Fruit fly (Drosophila melanogaster) whole organism, embryonic: ENCODE measurements around the gene CG15196.

Experiments
- Abd-B ChIP-seq: fragments of 200-800 bp; sonication (Bioruptor generic); optimal IDR thresholded peaks from 2 replicates; lab custom pipeline; 2018; ENCODE audit warnings: missing biosample characterization, mild to moderate bottlenecking, missing genetic modification characterization, moderate library complexity
- Aef1 ChIP-seq: fragments of 200-800 bp; sonication (Bioruptor generic); IDR thresholded peaks from 3 replicates; pipeline ENCODE4 v1.3.6; 2022; ENCODE audit warnings: missing biosample characterization, missing genetic modification characterization
- Atf6 ChIP-seq: fragments of 200-800 bp; sonication (Bioruptor generic); IDR thresholded peaks from 2 replicates; pipeline ENCODE4 v1.3.6; 2022; ENCODE audit warnings: missing biosample characterization, missing genetic modification characterization
- CG10959 ChIP-seq: fragments of 200-800 bp; sonication (Bioruptor generic); IDR thresholded peaks from 2 replicates; pipeline ENCODE4 v1.3.6; 2022; ENCODE audit warnings: missing biosample characterization, missing genetic modification characterization
- CG11085 ChIP-seq: fragments of 200-800 bp; sonication (Bioruptor generic); IDR thresholded peaks from 2 replicates; pipeline ENCODE4 v1.3.6; 2022; ENCODE audit warnings: missing biosample characterization, missing genetic modification characterization
- CG11696 ChIP-seq: fragments of 200-800 bp; sonication (Bioruptor generic); IDR thresholded peaks from 2 replicates; pipeline ENCODE4 v1.3.6; 2022; ENCODE audit warnings: missing biosample characterization, missing genetic modification characterization
- CG14014 ChIP-seq: fragments of 200-800 bp; sonication (Bioruptor generic); IDR thresholded peaks from 2 replicates; pipeline ENCODE4 v1.3.6; 2022; ENCODE audit warnings: missing biosample characterization, missing genetic modification characterization
- CG14710 ChIP-seq: fragments of 200-800 bp; sonication (Bioruptor generic); optimal IDR thresholded peaks from 3 replicates; lab custom pipeline; 2019; ENCODE audit warnings: missing biosample characterization, mild to moderate bottlenecking, missing genetic modification characterization, moderate library complexity
- CG15601 ChIP-seq: fragments of 200-800 bp; sonication (Bioruptor generic); optimal IDR thresholded peaks from 3 replicates; lab custom pipeline; 2019; ENCODE audit warnings: missing biosample characterization, mild to moderate bottlenecking, missing genetic modification characterization, moderate library complexity
- CG1603 ChIP-seq: fragments of 200-800 bp; sonication (Bioruptor generic); optimal IDR thresholded peaks from 2 replicates; lab custom pipeline; 2019; ENCODE audit warnings: missing biosample characterization, mild to moderate bottlenecking, missing genetic modification characterization, moderate library complexity
- CG17361 ChIP-seq: fragments of 200-800 bp; sonication (Bioruptor generic); IDR thresholded peaks from 3 replicates; pipeline ENCODE4 v1.3.6; 2022; ENCODE audit warnings: missing biosample characterization, missing genetic modification characterization
- CG18476 ChIP-seq: fragments of 200-800 bp; sonication (Bioruptor generic); optimal IDR thresholded peaks from 2 replicates; lab custom pipeline; 2016; ENCODE audit warnings: missing biosample characterization, mild to moderate bottlenecking, missing genetic modification characterization
- CG4854 ChIP-seq: fragments of 200-800 bp; sonication (Bioruptor generic); optimal IDR thresholded peaks from 2 replicates; lab custom pipeline; 2016; ENCODE audit warnings: missing biosample characterization, missing genetic modification characterization, inconsistent platforms
- CG7786 ChIP-seq: fragments of 200-800 bp; sonication (Bioruptor generic); optimal IDR thresholded peaks from 2 replicates; lab custom pipeline; 2016; ENCODE audit warnings: missing biosample characterization, missing genetic modification characterization
- CG8359 ChIP-seq: fragments of 200-800 bp; sonication (Bioruptor generic); optimal IDR thresholded peaks from 2 replicates; lab custom pipeline; 2017; ENCODE audit warnings: missing biosample characterization, mild to moderate bottlenecking, missing genetic modification characterization, borderline replicate concordance
- CG9437 ChIP-seq: fragments of 200-800 bp; sonication (Bioruptor generic); optimal IDR thresholded peaks from 2 replicates; lab custom pipeline; 2018; ENCODE audit warnings: missing biosample characterization, mild to moderate bottlenecking, missing genetic modification characterization
- CG9817 ChIP-seq: fragments of 200-800 bp; sonication (Bioruptor generic); optimal IDR thresholded peaks from 2 replicates; lab custom pipeline; 2018; ENCODE audit warnings: missing biosample characterization, mild to moderate bottlenecking, missing genetic modification characterization, moderate library complexity
- Dp ChIP-seq: fragments of 200-800 bp; sonication (Bioruptor generic); optimal IDR thresholded peaks from 2 replicates; lab custom pipeline; 2018; ENCODE audit warnings: missing biosample characterization, mild to moderate bottlenecking, missing genetic modification characterization, moderate library complexity
- E2f2 ChIP-seq: fragments of 200-800 bp; sonication (Bioruptor generic); IDR thresholded peaks from 2 replicates; pipeline ENCODE4 v1.3.6; 2022; ENCODE audit warnings: missing biosample characterization, missing genetic modification characterization
- GATAe ChIP-seq: fragments of 200-800 bp; sonication (Bioruptor generic); conservative IDR thresholded peaks from 2 replicates; pipeline ENCODE4 v1.3.6; 2022; ENCODE audit warnings: missing biosample characterization, missing genetic modification characterization
- H2.0 ChIP-seq: fragments of 200-800 bp; sonication (Bioruptor generic); IDR thresholded peaks from 2 replicates; pipeline ENCODE4 v1.3.6; 2022; ENCODE audit warnings: missing biosample characterization, missing genetic modification characterization
- Hmr ChIP-seq: fragments of 200-800 bp; sonication (Bioruptor generic); optimal IDR thresholded peaks from 3 replicates; lab custom pipeline; 2017; ENCODE audit warnings: mild to moderate bottlenecking, missing biosample characterization, missing genetic modification reagents, missing genetic modification characterization
- Lpt ChIP-seq: fragments of >200 bp; optimal IDR thresholded peaks from 2 replicates; lab custom pipeline; 2018; ENCODE audit warnings: missing biosample characterization, missing genetic modification characterization
- NC2β ChIP-seq: fragments of 200-800 bp; sonication (Bioruptor generic); optimal IDR thresholded peaks from 2 replicates; lab custom pipeline; 2016; ENCODE audit warnings: missing biosample characterization, missing genetic modification characterization
- Oli ChIP-seq: fragments of 200-800 bp; sonication (Bioruptor generic); optimal IDR thresholded peaks from 2 replicates; lab custom pipeline; 2018; ENCODE audit warnings: missing biosample characterization, mild to moderate bottlenecking, missing genetic modification characterization, moderate library complexity
- Optix ChIP-seq: fragments of 200-800 bp; sonication (Bioruptor generic); IDR thresholded peaks from 3 replicates; pipeline ENCODE4 v1.3.6; 2022; ENCODE audit warnings: missing biosample characterization, missing genetic modification characterization
- Side ChIP-seq: fragments of 200-800 bp; sonication (Bioruptor generic); optimal IDR thresholded peaks from 2 replicates; lab custom pipeline; 2016; ENCODE audit warnings: missing biosample characterization, missing genetic modification characterization
- Sry-β ChIP-seq: fragments of 200-800 bp; sonication (Bioruptor generic); optimal IDR thresholded peaks from 2 replicates; lab custom pipeline; 2018; ENCODE audit warnings: missing biosample characterization, mild to moderate bottlenecking, missing genetic modification characterization, moderate library complexity
- ac ChIP-seq: fragments of 200-800 bp; sonication (Bioruptor generic); optimal IDR thresholded peaks from 3 replicates; lab custom pipeline; 2017; ENCODE audit warnings: missing biosample characterization, mild to moderate bottlenecking, missing genetic modification characterization
- ap ChIP-seq: fragments of 200-800 bp; sonication (Bioruptor generic); IDR thresholded peaks from 2 replicates; pipeline ENCODE4 v1.3.6; 2022; ENCODE audit warnings: missing biosample characterization, missing genetic modification characterization
- az2 ChIP-seq: fragments of 200-800 bp; sonication (Bioruptor generic); optimal IDR thresholded peaks from 3 replicates; lab custom pipeline; 2016; ENCODE audit warnings: missing biosample characterization, missing genetic modification characterization
- bbx ChIP-seq: fragments of 200-800 bp; sonication (Bioruptor generic); IDR thresholded peaks from 2 replicates; pipeline ENCODE4 v1.3.6; 2022; ENCODE audit warnings: missing biosample characterization, missing genetic modification characterization; ENCODE audit not compliant: partially characterized antibody
- bowl ChIP-seq: fragments of 200-800 bp; sonication (Bioruptor generic); IDR thresholded peaks from 2 replicates; pipeline ENCODE4 v1.3.6; 2022; ENCODE audit warnings: missing biosample characterization, missing genetic modification characterization
- crol ChIP-seq: fragments of 200-800 bp; sonication (Bioruptor generic); IDR thresholded peaks from 2 replicates; pipeline ENCODE4 v1.3.6; 2022; ENCODE audit warnings: missing biosample characterization, missing genetic modification characterization
- danr ChIP-seq: fragments of 200-800 bp; sonication (Bioruptor generic); IDR thresholded peaks from 2 replicates; pipeline ENCODE4 v1.3.6; 2022; ENCODE audit warnings: missing biosample characterization, missing genetic modification characterization
- dimm ChIP-seq: fragments of 200-800 bp; sonication (Bioruptor generic); IDR thresholded peaks from 2 replicates; pipeline ENCODE4 v1.3.6; 2022; ENCODE audit warnings: missing biosample characterization, missing genetic modification characterization
- disco-r ChIP-seq: fragments of 200-800 bp; sonication (Bioruptor generic); optimal IDR thresholded peaks from 2 replicates; lab custom pipeline; 2016; ENCODE audit warnings: missing biosample characterization, missing genetic modification characterization
- fd64A ChIP-seq: fragments of 200-800 bp; sonication (Bioruptor generic); optimal IDR thresholded peaks from 3 replicates; lab custom pipeline; 2018; ENCODE audit warnings: missing biosample characterization, mild to moderate bottlenecking, missing genetic modification characterization
- gfzf ChIP-seq: fragments of 200-800 bp; sonication (Bioruptor generic); optimal IDR thresholded peaks from 2 replicates; lab custom pipeline; 2016; ENCODE audit warnings: missing biosample characterization, mild to moderate bottlenecking, missing genetic modification characterization, moderate library complexity
- gt ChIP-seq: fragments of 200-800 bp; sonication (Bioruptor generic); IDR thresholded peaks from 2 replicates; pipeline ENCODE4 v1.3.6; 2022; ENCODE audit warnings: missing biosample characterization, missing genetic modification characterization
- ind ChIP-seq: fragments of 200-800 bp; sonication (Bioruptor generic); optimal IDR thresholded peaks from 3 replicates; lab custom pipeline; 2016; ENCODE audit warnings: missing biosample characterization, missing genetic modification characterization
- inv ChIP-seq: fragments of 200-800 bp; sonication (Bioruptor generic); IDR thresholded peaks from 2 replicates; pipeline ENCODE4 v1.3.6; 2022; ENCODE audit warnings: missing biosample characterization, missing genetic modification characterization; ENCODE audit not compliant: partially characterized antibody
- knrl ChIP-seq: fragments of 200-800 bp; sonication (Bioruptor generic); IDR thresholded peaks from 3 replicates; pipeline ENCODE4 v1.3.6; 2022; ENCODE audit warnings: missing biosample characterization, missing genetic modification characterization; ENCODE audit not compliant: partially characterized antibody
- mam ChIP-seq: fragments of 200-800 bp; sonication (Bioruptor generic); optimal IDR thresholded peaks from 3 replicates; lab custom pipeline; 2016; ENCODE audit warnings: missing biosample characterization, missing genetic modification characterization
- mirr ChIP-seq: fragments of 200-800 bp; sonication (Bioruptor generic); optimal IDR thresholded peaks from 3 replicates; lab custom pipeline; 2018; ENCODE audit warnings: missing biosample characterization, mild to moderate bottlenecking, missing genetic modification characterization
- pfk ChIP-seq: fragments of 200-800 bp; sonication (Bioruptor generic); optimal IDR thresholded peaks from 2 replicates; lab custom pipeline; 2018; ENCODE audit warnings: missing biosample characterization, mild to moderate bottlenecking, missing genetic modification characterization, moderate library complexity
- pita ChIP-seq: fragments of 200-800 bp; sonication (Bioruptor generic); optimal IDR thresholded peaks from 2 replicates; lab custom pipeline; 2017; ENCODE audit warnings: missing biosample characterization, mild to moderate bottlenecking, missing genetic modification characterization
- sisA ChIP-seq: fragments of 200-800 bp; sonication (Bioruptor generic); IDR thresholded peaks from 2 replicates; pipeline ENCODE4 v1.3.6; 2022; ENCODE audit warnings: missing biosample characterization, missing genetic modification characterization
- sqz ChIP-seq: fragments of 200-800 bp; sonication (Bioruptor generic); optimal IDR thresholded peaks from 3 replicates; lab custom pipeline; 2018; ENCODE audit warnings: missing biosample characterization, mild to moderate bottlenecking, missing genetic modification characterization
- unpg ChIP-seq: fragments of 200-800 bp; sonication (Bioruptor generic); optimal IDR thresholded peaks from 3 replicates; lab custom pipeline; 2018; ENCODE audit warnings: missing biosample characterization, mild to moderate bottlenecking, missing genetic modification characterization, moderate library complexity

Gene CG15196

DNA sequence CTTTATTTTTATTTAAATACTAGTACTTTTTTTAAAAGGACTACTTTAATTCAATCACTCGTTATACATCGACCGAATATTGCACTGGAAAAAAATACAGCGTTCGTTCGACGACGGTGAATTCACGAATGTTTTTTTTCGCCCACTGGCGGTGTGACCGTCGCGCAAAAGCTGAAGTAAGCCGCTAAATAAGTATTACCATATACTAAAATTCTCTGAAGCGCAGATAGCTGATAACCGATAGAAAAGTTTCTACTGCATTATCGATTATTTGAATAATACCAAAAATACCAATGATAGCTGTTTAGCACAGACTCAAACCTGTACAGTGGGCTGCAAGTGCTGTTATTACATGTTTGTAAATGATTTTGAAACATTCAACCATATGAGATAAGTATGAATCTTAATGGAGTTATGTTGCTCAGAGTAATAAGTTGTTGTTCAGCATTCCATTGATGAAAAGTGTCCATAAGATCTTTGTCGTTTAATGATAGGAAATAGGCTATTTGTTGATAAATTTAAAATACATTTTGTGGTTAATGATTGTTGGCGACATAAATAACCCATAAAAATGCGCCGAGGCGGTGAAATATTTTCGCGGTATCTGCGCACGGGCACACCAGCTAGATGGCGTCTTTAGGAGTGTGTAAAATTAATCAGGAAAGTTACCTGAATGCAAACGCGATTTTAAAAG, 44.6 kb downstream of the CG15196 start, which contains the start of the genes Evi5 and HP5 (continued):
- TF ChIP-seq CG10959 (GFP tag; lab: Robert Waterston, UW) (no peak), mam (peak; percentile 84), Optix (GFP tag; lab: Robert Waterston, UW) (no peak), CG11085 (GFP tag; lab: Robert Waterston, UW) (peak; percentile 61; the same call in 1 of the 2 replicates), CG1603 (peak; percentile 60), CG9817 (peak; percentile 48), Hmr (GFP tag; lab: Kevin White, UChicago) (peak; percentile 72), pfk (GFP tag; lab: Kevin White, UChicago) (no peak), knrl (GFP tag; lab: Robert Waterston, UW) (peak; percentile 59), ac (no peak), Aef1 (peak; percentile 66), ind (GFP tag; lab: Kevin White, UChicago) (peak; percentile 52), NC2β (GFP tag; lab: Kevin White, UChicago) (peak; percentile 24), Oli (tag; lab: Kevin White, UChicago) (peak; percentile 21), CG7786 (peak; percentile 27), Atf6 (peak; percentile 49; the same call in 1 of the 2 replicates), CG8359 (no peak), dimm (GFP tag; lab: Robert Waterston, UW) (no peak), gfzf (peak; percentile 94), ap (GFP tag; lab: Robert Waterston, UW) (peak; percentile 44; the same call in 1 of the 2 replicates), CG18476 (GFP tag; lab: Kevin White, UChicago) (peak; percentile 10), fd64A (GFP tag; lab: Kevin White, UChicago) (no peak), Lpt (no peak), CG4854 (no peak), bbx (GFP tag; lab: Robert Waterston, UW) (peak; percentile 56), Abd-B (GFP tag; lab: Kevin White, UChicago) (peak; percentile 91), unpg (GFP tag; lab: Kevin White, UChicago) (peak; percentile 6), Side (GFP tag; lab: Kevin White, UChicago) (peak; percentile 5), Sry-β (no peak), sqz (GFP tag; lab: Kevin White, UChicago) (peak; percentile 70), H2.0 (GFP tag; lab: Robert Waterston, UW) (peak; percentile 50; the same call in 1 of the 2 replicates), gt (GFP tag; lab: Robert Waterston, UW) (no peak), sisA (GFP tag; lab: Robert Waterston, UW) (peak; percentile 73), CG14710 (tag; lab: Kevin White, UChicago) (peak; percentile 57), pita (GFP tag; lab: Kevin White, UChicago) (peak; percentile 39), CG9437 (no peak), CG17361 (peak; percentile 61; the same call in 2 of the 3 replicates), inv (peak; percentile 44), mirr (GFP tag; lab: Kevin White, UChicago) (no peak), CG11696 (GFP tag; lab: Robert Waterston, UW) (no peak), E2f2 (GFP tag; lab: Robert Waterston, UW) (peak; percentile 53), danr (peak; percentile 9; the same call in 1 of the 2 replicates), az2 (GFP tag; lab: Kevin White, UChicago) (no peak), CG14014 (GFP tag; lab: Robert Waterston, UW) (peak; percentile 63; the same call in 1 of the 2 replicates), crol (no peak), CG15601 (tag; lab: Kevin White, UChicago) (peak; percentile 59), disco-r (GFP tag; lab: Kevin White, UChicago) (no peak), bowl (no peak), Dp (peak; percentile 41), GATAe (GFP tag; lab: Robert Waterston, UW) (peak; percentile 24; the same call in 1 of the 2 replicates)
